Worm (Caenorhabditis elegans): ENCODE results near the gene pqn-54.
A peak's percentile ranks its signal among the peaks of the same experiment; 100 is the strongest.

pqn-54 gene

DNA sequence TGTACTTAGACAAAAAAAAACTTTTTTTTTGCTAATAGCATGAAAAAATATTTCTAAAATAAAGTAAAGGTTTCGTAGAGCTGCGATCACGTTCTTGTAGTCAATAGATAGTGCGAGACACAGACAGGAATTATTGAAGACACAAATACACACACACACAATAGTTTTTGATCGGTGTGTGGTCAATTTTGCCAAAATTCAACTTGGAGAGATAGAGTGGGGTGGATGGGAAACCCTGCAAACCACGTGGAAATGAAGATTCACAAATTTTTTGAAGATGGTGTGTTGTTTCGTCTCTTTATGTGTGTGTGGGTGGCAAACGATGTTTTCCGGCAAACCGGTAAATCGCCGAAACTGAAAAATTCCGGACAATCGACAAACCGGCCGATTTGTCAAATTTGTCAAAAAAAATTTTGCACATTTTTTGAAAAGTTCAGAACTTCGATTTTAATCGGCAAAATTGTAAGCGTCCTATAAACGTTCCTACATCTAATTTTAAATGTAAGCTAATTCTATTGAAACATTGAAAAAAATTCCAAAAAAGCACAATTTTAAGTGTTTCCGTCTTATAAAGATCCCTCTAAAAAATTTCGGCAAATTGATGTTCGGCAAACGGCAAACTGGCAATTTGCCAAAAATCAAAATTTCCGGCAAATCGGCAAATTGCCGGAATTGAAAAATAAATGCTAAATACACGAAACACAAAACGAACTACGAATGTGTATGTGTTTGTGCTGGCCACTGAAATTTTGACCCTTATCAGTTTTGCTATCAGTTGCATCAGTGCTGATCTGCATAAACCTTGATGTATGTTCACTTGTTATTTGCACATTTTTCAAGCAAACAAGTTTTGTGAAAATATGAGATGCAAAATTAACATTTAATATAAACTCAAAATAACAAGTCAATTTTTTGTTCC, 32.0 kb upstream of the pqn-54 start:
- TF ChIP-seq gmeb-1 (tag; optimal IDR thresholded peaks at IDR 0.05) (peak; percentile 98), fos-1 (tag; optimal IDR thresholded peaks at IDR 0.05) (peak; percentile 18), snpc-4 (tag; optimal IDR thresholded peaks at IDR 0.05) (no peak)

DNA sequence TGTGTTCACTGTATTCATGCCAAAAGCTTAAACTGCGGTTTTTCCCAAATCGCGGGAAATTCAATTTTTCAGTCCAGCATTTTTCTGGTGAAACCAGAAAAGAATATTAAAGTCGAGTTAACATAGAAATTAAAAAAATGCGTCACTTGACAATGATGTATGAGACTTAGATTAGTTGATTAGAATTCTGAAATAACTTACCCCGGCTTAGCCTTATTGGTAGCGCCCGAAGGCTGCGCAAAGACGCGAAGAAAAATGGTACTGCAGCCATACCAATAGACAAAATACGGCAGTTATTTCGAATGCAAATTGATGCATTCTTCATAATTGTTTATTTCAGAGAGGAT, 31.4 kb upstream of the pqn-54 start:
- TF ChIP-seq unc-39 (tag; optimal IDR thresholded peaks at IDR 0.05) (no peak), nhr-25 (tag; optimal IDR thresholded peaks at IDR 0.05) (no peak), R02D3.7 (tag; optimal IDR thresholded peaks at IDR 0.05) (no peak), lin-11 (tag; optimal IDR thresholded peaks at IDR 0.05) (no peak), nhr-11 (tag; optimal IDR thresholded peaks at IDR 0.05) (no peak), lsy-2 (tag; optimal IDR thresholded peaks at IDR 0.05) (no peak), lin-39 (tag; optimal IDR thresholded peaks at IDR 0.05) (no peak), skn-1 (tag; optimal IDR thresholded peaks at IDR 0.05) (no peak), nhr-6 (tag; optimal IDR thresholded peaks at IDR 0.05) (no peak), alr-1 (tag; optimal IDR thresholded peaks at IDR 0.05) (no peak), nhr-21 (tag; optimal IDR thresholded peaks at IDR 0.05) (no peak), blmp-1 (tag; optimal IDR thresholded peaks at IDR 0.05; ENCODE audit: insufficient read depth) (no peak), ztf-11 (tag; optimal IDR thresholded peaks at IDR 0.05) (no peak), nhr-237 (tag; optimal IDR thresholded peaks at IDR 0.05) (no peak), gmeb-1 (tag; optimal IDR thresholded peaks at IDR 0.05) (no peak), mab-5 (tag; optimal IDR thresholded peaks at IDR 0.05) (no peak)

DNA sequence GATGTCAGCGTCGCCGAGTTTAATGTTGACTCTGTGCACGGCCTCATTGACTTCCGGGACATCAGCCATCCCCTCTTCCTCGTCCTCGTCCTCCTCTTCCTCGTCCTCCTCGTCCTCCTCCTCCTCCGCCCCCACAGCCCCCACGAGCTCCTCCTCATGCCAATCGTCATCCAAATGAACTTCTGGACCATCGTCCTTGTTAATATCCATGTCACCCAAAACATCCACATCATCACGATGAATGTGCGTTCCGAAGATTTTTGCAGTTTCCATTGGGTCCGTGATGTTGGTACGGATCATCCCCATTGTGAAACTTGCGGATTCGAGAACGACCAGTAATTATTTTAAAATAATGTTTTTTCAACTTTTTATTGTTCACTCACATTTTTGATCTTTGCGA, 30.4 kb upstream of the pqn-54 start:
- no peak for TF ChIP-seq nhr-23 (tag; optimal IDR thresholded peaks at IDR 0.05)
- TF ChIP-seq gmeb-1 (tag; optimal IDR thresholded peaks at IDR 0.05): peak; percentile 54

DNA sequence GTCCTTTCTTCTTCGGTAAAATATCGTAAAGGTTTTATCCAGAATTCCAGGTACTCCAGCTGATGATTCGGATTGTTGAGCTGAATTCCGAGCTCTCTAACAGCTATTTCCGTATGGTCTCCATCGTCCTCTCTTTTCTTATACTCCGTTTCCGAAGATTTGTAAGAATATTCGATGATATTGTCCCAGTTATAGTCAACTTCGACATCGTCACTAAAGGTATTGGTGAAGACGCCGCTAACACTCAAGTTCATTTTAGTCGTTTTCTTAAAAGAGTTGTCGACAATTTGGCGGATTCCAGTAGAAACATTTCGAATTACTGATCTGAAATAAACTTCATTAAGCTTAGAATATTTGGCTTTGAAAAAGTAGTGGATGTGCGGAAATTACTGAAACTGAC, 29.7 kb upstream of the pqn-54 start:
- no peak for TF ChIP-seq sma-3 (GFP tag; optimal IDR thresholded peaks at IDR 0.05)
- peak; percentile 13 for TF ChIP-seq gmeb-1 (tag; optimal IDR thresholded peaks at IDR 0.05)

DNA sequence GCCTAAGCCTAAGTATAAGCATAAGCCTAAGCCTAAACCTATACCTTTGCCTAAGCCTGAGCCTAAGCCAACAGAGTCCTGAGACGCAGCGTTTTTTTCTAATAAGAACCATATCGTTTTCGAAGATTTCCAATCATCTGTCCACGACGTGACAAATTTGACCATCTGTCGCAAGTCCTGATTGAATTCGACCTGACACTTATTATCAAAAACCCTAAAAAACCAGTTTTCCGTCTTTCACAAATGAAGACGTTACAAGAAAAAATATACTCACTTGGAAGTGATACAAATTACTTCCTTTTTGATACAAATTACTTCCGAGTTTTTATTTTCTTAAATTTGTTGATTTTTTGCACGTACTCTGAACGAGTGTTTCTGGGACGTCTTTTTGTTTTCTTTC, 26.6 kb upstream of the pqn-54 start:
- TF ChIP-seq nhr-25 (tag; optimal IDR thresholded peaks at IDR 0.05) (peak; percentile 10), elt-1 (tag; optimal IDR thresholded peaks at IDR 0.05) (no peak)

DNA sequence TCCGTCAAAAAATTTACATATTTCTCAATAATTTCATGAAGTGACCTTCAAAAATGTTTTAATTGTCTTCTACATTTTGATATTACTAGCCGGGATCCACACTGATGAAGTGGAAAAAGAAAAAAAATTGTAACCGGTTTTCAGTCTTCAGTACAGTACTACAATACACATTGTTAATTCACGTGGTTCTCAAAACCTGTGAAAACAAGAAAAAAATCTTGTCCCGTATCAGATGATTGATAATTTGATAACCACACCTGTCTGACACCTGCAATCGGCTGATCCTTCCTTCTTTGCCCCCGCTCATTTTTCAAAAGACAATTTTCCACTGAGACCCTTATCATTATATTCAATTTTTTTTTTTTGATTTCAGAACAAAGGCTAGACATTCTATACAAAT, 26.0 kb upstream of the pqn-54 start, which contains the start of gene R09B5.11:
Gene R09B5.11 (plus strand): TSS at position 374 of the 400 bp plus-strand sequence.
- TF ChIP-seq nhr-25 (tag; optimal IDR thresholded peaks at IDR 0.05) (peak; percentile 19), gmeb-1 (tag; optimal IDR thresholded peaks at IDR 0.05) (peak; percentile 16), nhr-237 (tag; optimal IDR thresholded peaks at IDR 0.05) (no peak), nhr-10 (tag; optimal IDR thresholded peaks at IDR 0.05) (no peak), nhr-129 (tag; optimal IDR thresholded peaks at IDR 0.05) (no peak), Y55F3AM.14 (GFP tag; optimal IDR thresholded peaks at IDR 0.05) (no peak), sma-3 (GFP tag; optimal IDR thresholded peaks at IDR 0.05) (peak; percentile 41), sma-9 (GFP tag; optimal IDR thresholded peaks at IDR 0.05) (peak; percentile 8), sma-9 (tag; optimal IDR thresholded peaks at IDR 0.05) (no peak)

DNA sequence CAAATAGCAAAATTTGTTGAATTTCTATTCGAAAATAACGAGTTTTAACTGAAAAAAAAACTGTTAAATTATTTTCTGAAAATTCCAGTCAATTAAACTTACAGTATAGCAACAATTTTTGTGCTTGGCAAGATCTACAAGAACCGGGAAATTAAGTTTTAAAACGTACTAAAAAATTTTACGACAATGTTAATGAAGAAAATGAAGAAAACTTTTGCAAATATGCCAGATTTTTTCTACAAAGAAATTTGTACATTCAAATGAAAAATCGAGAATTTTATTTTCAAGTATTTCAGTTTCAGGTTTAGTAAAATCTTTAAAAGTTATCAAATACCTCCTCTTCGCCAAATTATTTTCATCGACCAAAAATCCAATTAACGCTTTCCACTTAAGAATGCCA, 22.7 kb upstream of the pqn-54 start, which contains the start of gene cnc-11:
Gene cnc-11 (plus strand): TSS at position 301 of the 400 bp plus-strand sequence.
- TF ChIP-seq mdl-1 (tag; optimal IDR thresholded peaks at IDR 0.05) (no peak), gmeb-1 (tag; optimal IDR thresholded peaks at IDR 0.05) (no peak), C34F6.9 (tag; optimal IDR thresholded peaks at IDR 0.05) (no peak), lin-13 (GFP tag; optimal IDR thresholded peaks at IDR 0.05) (no peak), nhr-25 (tag; optimal IDR thresholded peaks at IDR 0.05) (no peak), nhr-237 (tag; optimal IDR thresholded peaks at IDR 0.05) (no peak), crh-2 (tag; optimal IDR thresholded peaks at IDR 0.05) (no peak), unc-39 (tag; optimal IDR thresholded peaks at IDR 0.05) (no peak), F13H6.1 (tag; optimal IDR thresholded peaks at IDR 0.05) (no peak), ama-1 (optimal IDR thresholded peaks at IDR 0.05) (no peak), peb-1 (tag; optimal IDR thresholded peaks at IDR 0.05) (no peak), ztf-1 (GFP tag; conservative IDR thresholded peaks at IDR 0.05) (no peak), lin-11 (tag; optimal IDR thresholded peaks at IDR 0.05) (no peak), R02D3.7 (tag; optimal IDR thresholded peaks at IDR 0.05) (no peak)

Data from whole organism, L2 larva.